Worm (Caenorhabditis elegans): ENCODE results near the gene F16B3.2.
A peak's percentile ranks its signal among the peaks of the same experiment; 100 is the strongest.

The F16B3.2 gene

ce11 chrV:1358051-1358450, 43.1 kb downstream of the F16B3.2 start, which contains the start of gene Y75B7AL.2:
Y75B7AL.2 (minus strand) TSS chrV:1358151.
- TF ChIP-seq ztf-11 (tag; optimal IDR thresholded peaks at IDR 0.05) (no peak), daf-8 (GFP tag; IDR thresholded peaks at IDR 0.05) (no peak), unc-130 (GFP tag; optimal IDR thresholded peaks at IDR 0.05) (no peak), sdz-12 (GFP tag; optimal IDR thresholded peaks at IDR 0.05) (no peak), hif-1 (tag; optimal IDR thresholded peaks at IDR 0.05) (no peak), aha-1 (tag) (peak; percentile 36), ztf-7 (tag; optimal IDR thresholded peaks at IDR 0.05) (no peak), dmd-6 (GFP tag; IDR thresholded peaks at IDR 0.05) (no peak), mxl-3 (GFP tag; optimal IDR thresholded peaks at IDR 0.05) (no peak)

ce11 chrV:1362027-1362426, 47.1 kb downstream of the F16B3.2 start:
- no peak for TF ChIP-seq ama-1 (optimal IDR thresholded peaks at IDR 0.05)
- no peak for TF ChIP-seq nhr-42 (GFP tag; IDR thresholded peaks at IDR 0.05)

- no peak for TF ChIP-seq F37D6.2 (tag; optimal IDR thresholded peaks at IDR 0.05)
- peak in 1 of 2 experiments; percentile 22 for TF ChIP-seq lsy-2 (tag; optimal IDR thresholded peaks at IDR 0.05)
- 0 out of 2 replicates have a peak, but pooled peaks have one; percentile 23 for TF ChIP-seq ceh-20 (GFP tag; IDR thresholded peaks at IDR 0.05)
- no peak for TF ChIP-seq ztf-7 (tag; optimal IDR thresholded peaks at IDR 0.05)
- TF ChIP-seq D1046.2 (GFP tag; IDR thresholded peaks at IDR 0.05): no peak
- no peak for TF ChIP-seq nhr-111 (GFP tag; optimal IDR thresholded peaks at IDR 0.05)
- no peak for TF ChIP-seq zip-2 (tag; optimal IDR thresholded peaks at IDR 0.05)
- no peak for TF ChIP-seq hmg-1.1 (GFP tag; IDR thresholded peaks at IDR 0.05)
- peak; percentile 21 for TF ChIP-seq fkh-10 (GFP tag; optimal IDR thresholded peaks at IDR 0.05)
- TF ChIP-seq nhr-11 (tag; optimal IDR thresholded peaks at IDR 0.05): no peak
- peak; percentile 25 for TF ChIP-seq hlh-30 (tag; optimal IDR thresholded peaks at IDR 0.05; ENCODE audit: insufficient read depth)
- TF ChIP-seq zfp-3 (GFP tag; conservative IDR thresholded peaks at IDR 0.05): no peak
- TF ChIP-seq zip-11 (GFP tag; IDR thresholded peaks at IDR 0.05): no peak
These were observed 49.4 kb downstream of the F16B3.2 start for ce11 chrV:1364346-1364745.
